Fruit fly (Drosophila melanogaster) whole organism, embryonic: ENCODE data around the gene CG12951.

Source experiments
- Ada2b ChIP-seq: fragments of 200-800 bp; sonication (Bioruptor generic); IDR thresholded peaks from 2 replicates; pipeline ENCODE4 v1.3.6; 2022; ENCODE audit warnings: missing biosample characterization, missing genetic modification characterization
- B-H1 ChIP-seq: fragments of 200-800 bp; sonication (Bioruptor generic); IDR thresholded peaks from 3 replicates; pipeline ENCODE4 v1.3.6; 2022; ENCODE audit warnings: missing biosample characterization, missing genetic modification characterization
- Bteb2 ChIP-seq: fragments of 200-800 bp; sonication (Bioruptor generic); optimal IDR thresholded peaks from 2 replicates; lab custom pipeline; 2016; ENCODE audit warnings: missing biosample characterization, missing genetic modification characterization
- CG10147 ChIP-seq: fragments of 200-800 bp; sonication (Bioruptor generic); optimal IDR thresholded peaks from 2 replicates; lab custom pipeline; 2019; ENCODE audit warnings: missing biosample characterization, mild to moderate bottlenecking, missing genetic modification characterization, moderate library complexity
- CG11456 ChIP-seq: fragments of 200-800 bp; sonication (Bioruptor generic); IDR thresholded peaks from 3 replicates; pipeline ENCODE4 v1.3.6; 2022; ENCODE audit warnings: missing biosample characterization, missing genetic modification characterization
- CG12071 ChIP-seq: fragments of 200-800 bp; sonication (Bioruptor generic); optimal IDR thresholded peaks from 3 replicates; lab custom pipeline; 2018; ENCODE audit warnings: missing biosample characterization, mild to moderate bottlenecking, missing genetic modification characterization
- CG12155 ChIP-seq: fragments of 200-800 bp; sonication (Bioruptor generic); optimal IDR thresholded peaks from 3 replicates; lab custom pipeline; 2016; ENCODE audit warnings: missing biosample characterization, missing genetic modification characterization
- CG12769 ChIP-seq: fragments of 200-800 bp; sonication (Bioruptor generic); optimal IDR thresholded peaks from 2 replicates; lab custom pipeline; 2019; ENCODE audit warnings: missing biosample characterization, mild to moderate bottlenecking, missing genetic modification characterization, moderate library complexity
- CG13775 ChIP-seq: fragments of 200-800 bp; sonication (Bioruptor generic); optimal IDR thresholded peaks from 3 replicates; lab custom pipeline; 2017; ENCODE audit warnings: missing biosample characterization, mild to moderate bottlenecking, missing genetic modification characterization
- CG13894 ChIP-seq: fragments of 200-800 bp; sonication (Bioruptor generic); optimal IDR thresholded peaks from 3 replicates; lab custom pipeline; 2018; ENCODE audit warnings: missing biosample characterization, mild to moderate bottlenecking, missing genetic modification characterization, moderate library complexity
- CG15514 ChIP-seq: fragments of 200-800 bp; sonication (Bioruptor generic); optimal IDR thresholded peaks from 3 replicates; lab custom pipeline; 2017; ENCODE audit warnings: missing biosample characterization, missing genetic modification characterization, mild to moderate bottlenecking, moderate library complexity, missing genetic modification reagents
- CG1603 ChIP-seq: fragments of 200-800 bp; sonication (Bioruptor generic); optimal IDR thresholded peaks from 2 replicates; lab custom pipeline; 2019; ENCODE audit warnings: missing biosample characterization, mild to moderate bottlenecking, missing genetic modification characterization, moderate library complexity
- CG17802 ChIP-seq: fragments of 200-800 bp; sonication (Bioruptor generic); optimal IDR thresholded peaks from 2 replicates; lab custom pipeline; 2018; ENCODE audit warnings: missing biosample characterization, mild to moderate bottlenecking, missing genetic modification characterization, moderate library complexity
- CG2199 ChIP-seq: fragments of 200-800 bp; sonication (Bioruptor generic); IDR thresholded peaks from 3 replicates; pipeline ENCODE4 v1.3.6; 2022; ENCODE audit warnings: missing biosample characterization, missing genetic modification characterization
- CG31441 ChIP-seq: fragments of 200-800 bp; sonication (Bioruptor generic); IDR thresholded peaks from 2 replicates; pipeline ENCODE4 v1.3.6; 2022; ENCODE audit warnings: missing biosample characterization, missing genetic modification characterization
- CG34376 ChIP-seq: fragments of 200-800 bp; sonication (Bioruptor generic); optimal IDR thresholded peaks from 2 replicates; lab custom pipeline; 2018; ENCODE audit warnings: missing biosample characterization, mild to moderate bottlenecking, missing genetic modification characterization
- CG3847 ChIP-seq: fragments of 200-800 bp; sonication (Bioruptor generic); IDR thresholded peaks from 2 replicates; pipeline ENCODE4 v1.3.6; 2022; ENCODE audit warnings: missing biosample characterization, missing genetic modification characterization
- CG4360 ChIP-seq: fragments of 200-800 bp; sonication (Bioruptor generic); IDR thresholded peaks from 2 replicates; pipeline ENCODE4 v1.3.6; 2022; ENCODE audit warnings: missing biosample characterization, missing genetic modification characterization
- CG43689 ChIP-seq: fragments of 200-800 bp; sonication (Bioruptor generic); IDR thresholded peaks from 2 replicates; pipeline ENCODE4 v1.3.6; 2022; ENCODE audit warnings: missing biosample characterization, missing genetic modification characterization
- CG4404 ChIP-seq: fragments of 200-800 bp; sonication (Bioruptor generic); IDR thresholded peaks from 2 replicates; pipeline ENCODE4 v1.3.6; 2022; ENCODE audit warnings: missing biosample characterization, missing genetic modification characterization
- CkIIα-i1 ChIP-seq: fragments of 200-800 bp; sonication (Bioruptor generic); IDR thresholded peaks from 2 replicates; pipeline ENCODE4 v1.3.6; 2022; ENCODE audit warnings: missing biosample characterization, missing genetic modification characterization
- ERR ChIP-seq: fragments of 200-800 bp; sonication (Bioruptor generic); optimal IDR thresholded peaks from 2 replicates; lab custom pipeline; 2016; ENCODE audit warnings: missing biosample characterization, missing genetic modification characterization
- Gsc ChIP-seq: fragments of 200-800 bp; sonication (Bioruptor generic); IDR thresholded peaks from 2 replicates; pipeline ENCODE4 v1.3.6; 2022; ENCODE audit warnings: missing biosample characterization, missing genetic modification characterization
- NC2β ChIP-seq: fragments of 200-800 bp; sonication (Bioruptor generic); optimal IDR thresholded peaks from 2 replicates; lab custom pipeline; 2016; ENCODE audit warnings: missing biosample characterization, missing genetic modification characterization
- Sox102F ChIP-seq: fragments of 200-800 bp; sonication (Bioruptor generic); optimal IDR thresholded peaks from 2 replicates; lab custom pipeline; 2018; ENCODE audit warnings: missing biosample characterization, mild to moderate bottlenecking, missing genetic modification characterization, moderate library complexity
- Stat92E ChIP-seq, 3 experiments: fragments of >200 bp in 2 of 3; fragments of 200-800 bp in 1 of 3; sonication (Bioruptor generic) in 1 of 3; optimal IDR thresholded peaks; 2 replicates each; lab custom pipeline; 2017 to 2019; ENCODE audit warnings: missing biosample characterization in 3 of 3, missing genetic modification characterization in 3 of 3, mild to moderate bottlenecking in 1 of 3, moderate library complexity in 1 of 3
- Trl ChIP-seq, 3 experiments: fragments of >200 bp in 2 of 3; fragments of 200-800 bp in 1 of 3; sonication (Bioruptor generic) in 1 of 3; optimal IDR thresholded peaks; 2 replicates in 1 of 3; 3 replicates in 2 of 3; lab custom pipeline; 2016 to 2017; ENCODE audit warnings: missing biosample characterization in 1 of 3, missing genetic modification characterization in 1 of 3
- abd-A ChIP-seq: fragments of 200-800 bp; sonication (Bioruptor generic); optimal IDR thresholded peaks from 3 replicates; lab custom pipeline; 2019; ENCODE audit warnings: missing biosample characterization, mild to moderate bottlenecking, missing genetic modification characterization, moderate library complexity
- cwo ChIP-seq: fragments of 200-800 bp; sonication (Bioruptor generic); optimal IDR thresholded peaks from 3 replicates; lab custom pipeline; 2017; ENCODE audit warnings: missing biosample characterization, missing genetic modification characterization, mild to moderate bottlenecking, moderate library complexity, missing genetic modification reagents
- en ChIP-seq: fragments of 200-800 bp; sonication (Bioruptor generic); optimal IDR thresholded peaks from 2 replicates; lab custom pipeline; 2016; ENCODE audit warnings: missing biosample characterization, missing genetic modification characterization
- eve ChIP-seq, 2 experiments: fragments of >200 bp; optimal IDR thresholded peaks; 2 replicates each; lab custom pipeline; 2017; ENCODE audit warnings: missing biosample characterization in 2 of 2, missing genetic modification characterization in 2 of 2
- fd102C ChIP-seq: fragments of 200-800 bp; sonication (Bioruptor generic); optimal IDR thresholded peaks from 2 replicates; lab custom pipeline; 2018; ENCODE audit warnings: missing biosample characterization, mild to moderate bottlenecking, missing genetic modification characterization, moderate library complexity
- fru ChIP-seq: fragments of >200 bp; optimal IDR thresholded peaks from 2 replicates; lab custom pipeline; 2017
- gem ChIP-seq: fragments of 200-800 bp; sonication (Bioruptor generic); optimal IDR thresholded peaks from 2 replicates; lab custom pipeline; 2019; ENCODE audit warnings: missing biosample characterization, mild to moderate bottlenecking, missing genetic modification characterization, moderate library complexity
- grau ChIP-seq: fragments of 200-800 bp; optimal IDR thresholded peaks from 3 replicates; lab custom pipeline; 2019; ENCODE audit warnings: missing biosample characterization, mild to moderate bottlenecking, missing genetic modification characterization, moderate library complexity
- hth ChIP-seq: fragments of >200 bp; optimal IDR thresholded peaks from 2 replicates; lab custom pipeline; 2017; ENCODE audit warnings: inconsistent platforms
- lilli ChIP-seq: fragments of 200-800 bp; sonication (Bioruptor generic); optimal IDR thresholded peaks from 3 replicates; lab custom pipeline; 2016; ENCODE audit warnings: missing biosample characterization, missing genetic modification characterization
- mirr ChIP-seq: fragments of 200-800 bp; sonication (Bioruptor generic); optimal IDR thresholded peaks from 3 replicates; lab custom pipeline; 2018; ENCODE audit warnings: missing biosample characterization, mild to moderate bottlenecking, missing genetic modification characterization
- oc ChIP-seq: fragments of 200-800 bp; sonication (Bioruptor generic); optimal IDR thresholded peaks from 2 replicates; lab custom pipeline; 2018; ENCODE audit warnings: missing biosample characterization, mild to moderate bottlenecking, missing genetic modification characterization, moderate library complexity
- psq ChIP-seq: fragments of 200-800 bp; sonication (Bioruptor generic); optimal IDR thresholded peaks from 2 replicates; lab custom pipeline; 2017; ENCODE audit warnings: missing biosample characterization, missing genetic modification characterization
- pzg ChIP-seq: fragments of 200-800 bp; sonication (Bioruptor generic); optimal IDR thresholded peaks from 3 replicates; lab custom pipeline; 2018; ENCODE audit warnings: missing biosample characterization, mild to moderate bottlenecking, missing genetic modification characterization, moderate library complexity
- run ChIP-seq: fragments of 200-800 bp; sonication (Bioruptor generic); optimal IDR thresholded peaks from 3 replicates; lab custom pipeline; 2018; ENCODE audit warnings: missing biosample characterization, mild to moderate bottlenecking, missing genetic modification characterization
- scrt ChIP-seq: fragments of 200-800 bp; sonication (Bioruptor generic); optimal IDR thresholded peaks from 2 replicates; lab custom pipeline; 2018; ENCODE audit warnings: missing biosample characterization, mild to moderate bottlenecking, missing genetic modification characterization, moderate library complexity
- sisA ChIP-seq: fragments of 200-800 bp; sonication (Bioruptor generic); IDR thresholded peaks from 2 replicates; pipeline ENCODE4 v1.3.6; 2022; ENCODE audit warnings: missing biosample characterization, missing genetic modification characterization
- slou ChIP-seq: fragments of 200-800 bp; sonication (Bioruptor generic); optimal IDR thresholded peaks from 3 replicates; lab custom pipeline; 2016; ENCODE audit warnings: missing biosample characterization, missing genetic modification characterization
- so ChIP-seq: fragments of 200-800 bp; sonication (Bioruptor generic); IDR thresholded peaks from 3 replicates; pipeline ENCODE4 v1.3.6; 2022; ENCODE audit warnings: missing biosample characterization, missing genetic modification characterization
- sob ChIP-seq: fragments of 200-800 bp; sonication (Bioruptor generic); IDR thresholded peaks from 2 replicates; pipeline ENCODE4 v1.3.6; 2022; ENCODE audit warnings: missing biosample characterization, missing genetic modification characterization
- tll ChIP-seq, 2 experiments: fragments of 200-800 bp in 1 of 2; fragments of >200 bp in 1 of 2; sonication (Bioruptor generic) in 1 of 2; optimal IDR thresholded peaks; 2 replicates each; lab custom pipeline; 2017 to 2019; ENCODE audit warnings: missing biosample characterization in 2 of 2, missing genetic modification characterization in 2 of 2, mild to moderate bottlenecking in 1 of 2, moderate library complexity in 1 of 2
- ttk ChIP-seq: fragments of 200-800 bp; sonication (Bioruptor generic); IDR thresholded peaks from 2 replicates; pipeline ENCODE4 v2.1.2; 2022; ENCODE audit warnings: missing biosample characterization, missing genetic modification characterization
- twi ChIP-seq: fragments of 200-800 bp; optimal IDR thresholded peaks from 2 replicates; lab custom pipeline; 2019; ENCODE audit warnings: missing biosample characterization, mild to moderate bottlenecking, missing genetic modification characterization, moderate library complexity
- vfl ChIP-seq: fragments of 200-800 bp; sonication (Bioruptor generic); optimal IDR thresholded peaks from 2 replicates; lab custom pipeline; 2016; ENCODE audit warnings: missing biosample characterization, missing genetic modification characterization

CG12951 gene

DNA sequence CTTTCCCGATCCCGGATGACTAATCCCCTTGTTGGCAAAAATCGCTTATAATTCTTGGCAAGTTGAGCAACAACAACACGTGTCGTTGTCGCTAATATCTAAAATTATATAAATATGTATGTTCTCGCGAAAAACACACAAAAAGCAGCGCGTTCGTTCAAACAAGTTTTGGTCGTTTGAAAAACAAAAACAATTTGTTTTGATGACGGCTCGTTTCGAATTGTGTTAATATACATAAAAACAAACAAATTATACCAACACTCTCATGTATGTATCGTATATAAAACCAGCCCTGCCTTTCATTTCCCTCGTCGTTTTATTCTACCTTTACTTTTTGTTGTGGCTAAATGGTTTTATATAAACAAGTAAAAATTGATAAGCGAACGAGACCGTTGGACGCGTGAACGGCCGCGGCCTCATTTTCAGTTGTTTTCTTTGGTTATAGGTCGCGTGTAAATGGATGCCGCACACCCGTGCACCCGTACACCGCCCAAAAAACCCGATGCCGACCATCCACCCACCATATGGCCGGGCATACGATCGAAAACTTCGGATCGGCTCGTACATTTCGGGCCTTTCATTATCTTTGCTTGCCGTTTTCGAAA, 14.2 kb upstream of the CG12951 start (continued):
- TF ChIP-seq CG10147 (GFP tag; lab: Kevin White, UChicago) (no peak), Bteb2 (GFP tag; lab: Kevin White, UChicago) (no peak), scrt (GFP tag; lab: Kevin White, UChicago) (no peak), Ada2b (GFP tag; lab: Robert Waterston, UW) (no peak), vfl (GFP tag; lab: Kevin White, UChicago) (no peak), CG15514 (GFP tag; lab: Kevin White, UChicago) (peak; percentile 7), Stat92E (GFP tag; optimal IDR thresholded peaks at IDR 0.05; lab: Kevin White, UChicago) (no peak), tll (GFP tag; optimal IDR thresholded peaks at IDR 0.05; lab: Kevin White, UChicago) (no peak), CG34376 (GFP tag; lab: Kevin White, UChicago) (peak; percentile 47), cwo (GFP tag; lab: Kevin White, UChicago) (peak; percentile 96), fd102C (no peak), fru (lab: Kevin White, UChicago) (no peak), ttk (GFP tag; lab: Robert Waterston, UW) (no peak), run (tag; lab: Kevin White, UChicago) (no peak), CG12155 (GFP tag; lab: Kevin White, UChicago) (no peak), CG13775 (GFP tag; lab: Kevin White, UChicago) (no peak), CG4404 (no peak), CG31441 (GFP tag; lab: Robert Waterston, UW) (no peak), hth (lab: Kevin White, UChicago) (no peak), CG13894 (tag; lab: Kevin White, UChicago) (peak; percentile 35), so (GFP tag; lab: Robert Waterston, UW) (peak; percentile 46; the same call in 1 of the 3 replicates), twi (peak; percentile 96), ERR (no peak), CG2199 (GFP tag; lab: Robert Waterston, UW) (peak; percentile 88), oc (tag; lab: Kevin White, UChicago) (no peak), CG1603 (tag; lab: Kevin White, UChicago) (no peak), CG11456 (GFP tag; lab: Robert Waterston, UW) (no peak), pzg (GFP tag; lab: Kevin White, UChicago) (no peak), CG43689 (no peak), Trl (optimal IDR thresholded peaks at IDR 0.05; lab: Kevin White, UChicago) (no peak), Trl (GFP tag; optimal IDR thresholded peaks at IDR 0.05; lab: Kevin White, UChicago) (no peak), eve (GFP tag; optimal IDR thresholded peaks at IDR 0.05; lab: Kevin White, UChicago) (peak in 1 of 2 experiments; percentile 71), B-H1 (GFP tag; lab: Robert Waterston, UW) (no peak), Gsc (GFP tag; lab: Robert Waterston, UW) (no peak), NC2β (no peak), en (no peak), grau (tag; lab: Kevin White, UChicago) (no peak), slou (no peak), CG17802 (tag; lab: Kevin White, UChicago) (no peak), CG4360 (GFP tag; lab: Robert Waterston, UW) (no peak), gem (tag; lab: Kevin White, UChicago) (no peak), abd-A (tag; lab: Kevin White, UChicago) (peak; percentile 79), lilli (GFP tag; lab: Kevin White, UChicago) (no peak), psq (GFP tag; lab: Kevin White, UChicago) (no peak), sisA (GFP tag; lab: Robert Waterston, UW) (no peak), Sox102F (GFP tag; lab: Kevin White, UChicago) (no peak), CkIIα-i1 (GFP tag; lab: Robert Waterston, UW) (no peak), mirr (GFP tag; lab: Kevin White, UChicago) (peak; percentile 59), CG12769 (tag; lab: Kevin White, UChicago) (peak; percentile 91), sob (GFP tag; lab: Robert Waterston, UW) (peak; percentile 9; the same call in 1 of the 2 replicates), CG12071 (GFP tag; lab: Kevin White, UChicago) (no peak), CG3847 (no peak)
